Worm (Caenorhabditis elegans): Measurements from ENCODE around the gene fbxb-85.

fbxb-85 gene

DNA sequence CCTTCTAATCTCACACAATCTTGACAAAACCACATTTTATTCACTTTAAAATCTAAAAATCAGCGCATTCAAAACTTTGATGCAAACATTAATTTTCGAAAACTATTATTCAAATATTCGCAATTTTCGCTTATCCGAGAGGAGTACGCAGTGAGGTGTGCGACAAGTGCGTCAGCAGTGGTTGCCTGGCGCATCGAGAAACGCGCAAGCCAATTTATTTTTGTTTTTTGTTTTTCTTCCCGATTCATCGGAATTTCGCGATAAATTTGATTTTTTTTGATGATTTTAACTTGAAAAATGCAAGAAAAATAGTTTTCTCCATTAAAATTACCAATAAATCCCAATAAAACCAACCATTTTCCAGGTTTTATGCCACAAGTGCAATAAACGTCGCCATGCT, at the start of gene fbxb-85, which contains the start of gene hex-3 (continued):
- TF ChIP-seq ZK185.1 (tag; optimal IDR thresholded peaks at IDR 0.05; ENCODE audit: poor library complexity, severe bottlenecking) (peak; percentile 92), hmg-1.2 (GFP tag; IDR thresholded peaks at IDR 0.05) (peak; percentile 70), bed-2 (GFP tag; IDR thresholded peaks at IDR 0.05) (no peak), ceh-40 (GFP tag; IDR thresholded peaks at IDR 0.05) (no peak), hsf-1 (GFP tag; IDR thresholded peaks at IDR 0.05) (peak; percentile 81), ztf-26 (tag; optimal IDR thresholded peaks at IDR 0.05) (peak; percentile 86), ztf-3 (GFP tag; optimal IDR thresholded peaks at IDR 0.05) (peak; percentile 29), Y95B8A.8 (GFP tag; IDR thresholded peaks at IDR 0.05) (peak; percentile 44; the same call in 1 of the 2 replicates), lin-26 (GFP tag; IDR thresholded peaks at IDR 0.05) (peak; percentile 48; the same call in 1 of the 2 replicates), K12H6.12 (tag; optimal IDR thresholded peaks at IDR 0.05) (peak; percentile 82), Y53F4B.3 (GFP tag; IDR thresholded peaks at IDR 0.05) (no peak), dox-1 (GFP tag; IDR thresholded peaks at IDR 0.05) (no peak; the same call in 1 of the 2 replicates), ztf-22 (GFP tag; optimal IDR thresholded peaks at IDR 0.05) (peak; percentile 19), let-526 (GFP tag; IDR thresholded peaks at IDR 0.05) (no peak), F57C9.4 (tag; optimal IDR thresholded peaks at IDR 0.05) (peak; percentile 22), nhr-179 (tag; optimal IDR thresholded peaks at IDR 0.05) (no peak), egrh-3 (GFP tag; IDR thresholded peaks at IDR 0.05) (no peak), repo-1 (tag; optimal IDR thresholded peaks at IDR 0.05) (peak; percentile 90), F37B4.10 (GFP tag; IDR thresholded peaks at IDR 0.05) (no peak), snpc-1.1 (tag; optimal IDR thresholded peaks at IDR 0.05; ENCODE audit: insufficient read depth) (peak; percentile 71), let-607 (tag; optimal IDR thresholded peaks at IDR 0.05) (peak; percentile 40 to 67), akir-1 (GFP tag; optimal IDR thresholded peaks at IDR 0.05) (peak; percentile 25), C17E4.6 (GFP tag; IDR thresholded peaks at IDR 0.05) (peak; percentile 83), F39B2.1 (GFP tag; IDR thresholded peaks at IDR 0.05) (no peak), sea-2 (GFP tag; IDR thresholded peaks at IDR 0.05) (0 out of 2 replicates have a peak, but pooled peaks have one; percentile 50), cebp-1 (GFP tag; IDR thresholded peaks at IDR 0.05) (no peak; the same call in 1 of the 2 replicates), cebp-1 (tag; optimal IDR thresholded peaks at IDR 0.05) (peak; percentile 88), Y79H2A.3 (GFP tag; conservative IDR thresholded peaks at IDR 0.05) (no peak; the same call in 1 of the 2 replicates), chd-7 (tag; optimal IDR thresholded peaks at IDR 0.05) (no peak), fkh-3 (tag; optimal IDR thresholded peaks at IDR 0.05) (no peak), nfya-1 (tag; optimal IDR thresholded peaks at IDR 0.05; ENCODE audit: borderline replicate concordance, insufficient read depth) (no peak), dpl-1 (GFP tag; optimal IDR thresholded peaks at IDR 0.05) (peak; percentile 60), hrde-1 (tag; optimal IDR thresholded peaks at IDR 0.05; ENCODE audit: borderline replicate concordance) (peak; percentile 76), F33H1.4 (GFP tag; IDR thresholded peaks at IDR 0.05) (peak; percentile 78), B0019.2 (GFP tag; conservative IDR thresholded peaks at IDR 0.05) (peak; percentile 42; the same call in 1 of the 2 replicates), lin-54 (GFP tag; optimal IDR thresholded peaks at IDR 0.05) (peak; percentile 95), mxl-1 (tag; optimal IDR thresholded peaks at IDR 0.05) (no peak), ceh-100 (GFP tag; IDR thresholded peaks at IDR 0.05) (peak; percentile 93), egl-18 (GFP tag; IDR thresholded peaks at IDR 0.05) (no peak), rpc-1 (optimal IDR thresholded peaks at IDR 0.05) (no peak), rpc-1 (tag; optimal IDR thresholded peaks at IDR 0.05) (no peak), xnd-1 (tag; optimal IDR thresholded peaks at IDR 0.05) (peak; percentile 74), snpc-3.4 (tag; optimal IDR thresholded peaks at IDR 0.05) (peak; percentile 82), F52B5.7 (tag; optimal IDR thresholded peaks at IDR 0.05) (peak; percentile 22), ceh-27 (GFP tag; optimal IDR thresholded peaks at IDR 0.05) (peak; percentile 85), unc-62 (GFP tag; optimal IDR thresholded peaks at IDR 0.05) (no peak), somi-1 (GFP tag; optimal IDR thresholded peaks at IDR 0.05) (peak; percentile 49), nhr-90 (tag; optimal IDR thresholded peaks at IDR 0.05) (no peak), mes-4 (tag; optimal IDR thresholded peaks at IDR 0.05) (no peak)

All from whole organism, young adult.